Fruit fly (Drosophila melanogaster) whole organism, wandering third instar larva: Measurements from ENCODE around the gene CG9164.

Experiments used
- Hr78 ChIP-seq: fragments of >200 bp; optimal IDR thresholded peaks from 2 replicates; lab custom pipeline; 2017; ENCODE audit warnings: missing biosample characterization, missing genetic modification characterization
- ey ChIP-seq: fragments of 200-800 bp; sonication (Bioruptor generic); optimal IDR thresholded peaks from 2 replicates; lab custom pipeline; 2016; ENCODE audit warnings: missing biosample characterization, missing genetic modification characterization
- psq ChIP-seq: fragments of 200-800 bp; sonication (Bioruptor generic); optimal IDR thresholded peaks from 3 replicates; lab custom pipeline; 2017; ENCODE audit warnings: missing biosample characterization, mild to moderate bottlenecking, missing genetic modification characterization, moderate library complexity

dm6 chrX:15335845-15336453, 49.3 kb downstream of the CG9164 start:
- TF ChIP-seq ey (GFP tag; lab: Kevin White, UChicago): peak; percentile 56
- TF ChIP-seq Hr78 (GFP tag; lab: Kevin White, UChicago): no peak
- peak; percentile 39 for TF ChIP-seq psq
